Worm (Caenorhabditis elegans) whole organism, mixed stage, embryonic: Measurements from ENCODE around the gene F28B1.9.

Experiments
- ces-1 ChIP-seq: fragments of 150-350 bp; optimal IDR thresholded peaks from 2 replicates; lab custom pipeline; 2014; ENCODE audit warnings: missing biosample characterization, missing genetic modification reagents, missing genetic modification characterization
- elt-3 ChIP-seq: fragments of 150-350 bp; optimal IDR thresholded peaks from 2 replicates; lab custom pipeline; 2014; ENCODE audit warnings: missing biosample characterization, missing genetic modification characterization
- lsy-2 ChIP-seq: fragments of 150-350 bp; optimal IDR thresholded peaks from 2 replicates; lab custom pipeline; 2014; ENCODE audit warnings: missing biosample characterization, missing genetic modification characterization
- mab-5 ChIP-seq: fragments of 150-350 bp; optimal IDR thresholded peaks from 2 replicates; lab custom pipeline; 2014; ENCODE audit warnings: missing biosample characterization, missing genetic modification characterization
- mep-1 ChIP-seq: fragments of 150-350 bp; optimal IDR thresholded peaks from 2 replicates; lab custom pipeline; 2017; ENCODE audit warnings: missing biosample characterization, missing genetic modification reagents, missing genetic modification characterization, inconsistent platforms
- nhr-237 ChIP-seq: fragments of 150-350 bp; optimal IDR thresholded peaks from 2 replicates; lab custom pipeline; 2014; ENCODE audit warnings: missing biosample characterization, missing genetic modification characterization
- nhr-28 ChIP-seq: fragments of 150-350 bp; optimal IDR thresholded peaks from 2 replicates; lab custom pipeline; 2014; ENCODE audit warnings: missing biosample characterization, missing genetic modification characterization
- unc-39 ChIP-seq: fragments of 150-350 bp; optimal IDR thresholded peaks from 2 replicates; lab custom pipeline; 2014; ENCODE audit warnings: missing biosample characterization, missing genetic modification characterization

DNA sequence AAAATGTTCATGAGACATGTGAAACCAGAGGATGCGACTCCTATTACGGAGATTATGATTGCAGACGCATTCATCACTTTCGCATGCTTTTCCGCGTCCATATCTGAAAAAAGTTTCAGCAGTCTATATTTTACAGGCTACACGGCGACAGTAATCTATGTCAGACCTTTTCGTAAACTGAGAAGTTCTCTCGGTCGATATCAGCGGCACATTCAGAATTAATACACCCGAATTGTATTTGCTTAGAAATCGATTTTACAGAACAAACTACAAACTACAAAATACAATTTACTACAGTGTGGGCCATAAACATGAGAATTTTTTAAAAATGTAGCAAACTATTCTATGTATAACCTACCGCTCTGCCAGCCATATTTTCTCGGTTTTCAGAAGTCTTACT, 9.9 kb downstream of the F28B1.9 start, which contains the start of gene srbc-14:
- TF ChIP-seq nhr-237 (tag; lab: Kevin White, UChicago) (no peak), lsy-2 (no peak), mep-1 (tag; lab: Kevin White, UChicago) (no peak), elt-3 (tag; lab: Kevin White, UChicago) (no peak), mab-5 (no peak), ces-1 (GFP tag; lab: Kevin White, UChicago) (no peak), nhr-28 (no peak), unc-39 (tag; lab: Kevin White, UChicago) (no peak)
